Fruit fly (Drosophila melanogaster): Measurements from ENCODE around the gene CG9701.

The CG9701 gene

DNA sequence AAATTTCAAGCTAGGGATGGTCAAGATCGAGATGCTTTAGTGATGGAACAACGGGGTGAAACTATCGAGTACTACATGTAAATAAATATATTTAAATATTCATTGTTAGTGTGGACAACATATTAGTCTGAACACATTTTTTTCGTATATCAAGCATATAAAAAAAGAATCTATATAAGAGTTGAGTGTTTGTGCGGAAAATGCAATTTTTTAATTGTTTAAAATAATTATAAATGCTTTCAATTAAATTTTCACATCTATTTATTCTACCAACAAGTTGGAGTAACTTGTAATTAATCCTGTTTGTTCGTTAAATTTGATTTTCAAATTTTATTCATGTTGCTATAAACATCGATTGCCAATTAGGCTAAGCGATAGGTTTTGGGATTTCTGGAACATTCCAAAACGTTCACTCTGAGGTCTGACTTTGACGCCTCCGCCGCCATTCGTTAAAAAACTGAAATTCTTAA lies 46.4 kb downstream of the CG9701 start, which contains the start of the genes mus302 and CG9705 (continued):
- TF ChIP-seq tap (tag; optimal IDR thresholded peaks at IDR 0.05) = peak; percentile 1
- TF ChIP-seq dati (GFP tag; IDR thresholded peaks at IDR 0.05) = no peak
- TF ChIP-seq CG33213 (GFP tag; optimal IDR thresholded peaks at IDR 0.05) = no peak
- TF ChIP-seq tx (GFP tag; optimal IDR thresholded peaks at IDR 0.05) = no peak
- no peak for TF ChIP-seq CG30431 (GFP tag; optimal IDR thresholded peaks at IDR 0.05)
- TF ChIP-seq MESR4 (GFP tag; optimal IDR thresholded peaks at IDR 0.05) = no peak
- TF ChIP-seq CG6791 (GFP tag; IDR thresholded peaks at IDR 0.05; ENCODE audit: partially characterized antibody) = no peak; the same call in 2 of the 3 replicates
- TF ChIP-seq CG4707 (GFP tag; optimal IDR thresholded peaks at IDR 0.05) = no peak
- TF ChIP-seq Atf-2 (GFP tag; optimal IDR thresholded peaks at IDR 0.05) = no peak
- TF ChIP-seq CG18011 (GFP tag; optimal IDR thresholded peaks at IDR 0.05) = no peak
- TF ChIP-seq sr (GFP tag; IDR thresholded peaks at IDR 0.05) = no peak
- TF ChIP-seq CG13894 (tag; optimal IDR thresholded peaks at IDR 0.05) = no peak
- no peak for TF ChIP-seq eyg (GFP tag; optimal IDR thresholded peaks at IDR 0.05)
- no peak for TF ChIP-seq gro (GFP tag; optimal IDR thresholded peaks at IDR 0.05)
- peak; percentile 51 for TF ChIP-seq CG18262 (tag; optimal IDR thresholded peaks at IDR 0.05)
- peak; percentile 66 for TF ChIP-seq unc-4 (GFP tag; IDR thresholded peaks at IDR 0.05; ENCODE audit: partially characterized antibody)
- TF ChIP-seq Gug (GFP tag; IDR thresholded peaks at IDR 0.05) = no peak
- TF ChIP-seq ara (GFP tag; IDR thresholded peaks at IDR 0.05) = peak; percentile 21; the same call in 1 of the 2 replicates
- no peak for TF ChIP-seq CG2202 (tag; optimal IDR thresholded peaks at IDR 0.05)
- TF ChIP-seq CG8089 (GFP tag; optimal IDR thresholded peaks at IDR 0.05) = no peak
- TF ChIP-seq CG32772 (GFP tag; IDR thresholded peaks at IDR 0.05) = peak; percentile 57; the same call in 1 of the 2 replicates
- no peak for TF ChIP-seq BtbVII (GFP tag; optimal IDR thresholded peaks at IDR 0.05)
- peak; percentile 59 for TF ChIP-seq tgo (GFP tag; IDR thresholded peaks at IDR 0.05)
- TF ChIP-seq Opbp (GFP tag; IDR thresholded peaks at IDR 0.05; ENCODE audit: partially characterized antibody) = peak; percentile 7; the same call in 2 of the 3 replicates
- TF ChIP-seq CG30020 (tag; optimal IDR thresholded peaks at IDR 0.05) = peak; percentile 86
- no peak for TF ChIP-seq CG5180 (GFP tag; optimal IDR thresholded peaks at IDR 0.05)
- TF ChIP-seq seq (GFP tag; IDR thresholded peaks at IDR 0.05) = no peak
- peak; percentile 54 for TF ChIP-seq sug (tag; optimal IDR thresholded peaks at IDR 0.05)
- no peak for TF ChIP-seq so (GFP tag; IDR thresholded peaks at IDR 0.05)
- peak; percentile 44 for TF ChIP-seq Meics (GFP tag; optimal IDR thresholded peaks at IDR 0.05)
- TF ChIP-seq Doc3 (GFP tag; IDR thresholded peaks at IDR 0.05; ENCODE audit: partially characterized antibody) = peak; percentile 69; the same call in 1 of the 3 replicates
- peak; percentile 60 for TF ChIP-seq zen (tag; optimal IDR thresholded peaks at IDR 0.05)
- TF ChIP-seq CG18619 (GFP tag; optimal IDR thresholded peaks at IDR 0.05) = peak; percentile 17
- no peak for TF ChIP-seq sima (GFP tag; optimal IDR thresholded peaks at IDR 0.05)
- no peak for TF ChIP-seq tup (GFP tag; optimal IDR thresholded peaks at IDR 0.05)
- TF ChIP-seq onecut (GFP tag; IDR thresholded peaks at IDR 0.05) = no peak
- TF ChIP-seq CG2889 (GFP tag; IDR thresholded peaks at IDR 0.05) = 0 out of 3 replicates have a peak, but pooled peaks have one; percentile 25
- TF ChIP-seq CG17912 (GFP tag; optimal IDR thresholded peaks at IDR 0.05) = no peak
- TF ChIP-seq CG4820 (GFP tag; optimal IDR thresholded peaks at IDR 0.05) = peak; percentile 8
- no peak for TF ChIP-seq CrebB (tag; optimal IDR thresholded peaks at IDR 0.05)

DNA sequence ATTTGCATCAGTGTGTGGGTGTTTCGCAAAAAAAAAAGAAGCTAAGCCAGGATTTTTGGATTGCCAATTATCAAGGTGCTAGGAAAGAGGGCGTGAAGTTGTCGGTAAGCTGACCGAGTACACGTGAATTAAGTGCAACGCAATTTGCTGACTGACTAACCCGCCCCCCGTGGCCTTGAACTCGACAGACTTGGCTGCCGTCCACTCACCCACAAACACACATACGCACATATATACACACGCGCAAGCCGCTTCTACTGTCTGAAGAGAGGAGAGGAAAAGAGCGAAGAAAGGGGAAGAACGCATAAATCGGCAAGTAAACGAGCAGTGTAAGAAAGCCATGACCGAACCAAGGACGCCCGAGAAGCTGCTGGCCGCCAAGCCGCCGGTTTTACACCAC lies 47.0 kb downstream of the CG9701 start:
- TF ChIP-seq CG34422 (GFP tag; IDR thresholded peaks at IDR 0.05) (0 out of 3 replicates have a peak, but pooled peaks have one; percentile 54), crol (GFP tag; IDR thresholded peaks at IDR 0.05) (peak; percentile 60), stc (GFP tag; IDR thresholded peaks at IDR 0.05) (0 out of 2 replicates have a peak, but pooled peaks have one; percentile 8), nerfin-1 (tag; optimal IDR thresholded peaks at IDR 0.05) (peak; percentile 69), ftz-f1 (GFP tag; optimal IDR thresholded peaks at IDR 0.05) (peak; percentile 54), CG7963 (GFP tag; IDR thresholded peaks at IDR 0.05; ENCODE audit: partially characterized antibody) (0 out of 3 replicates have a peak, but pooled peaks have one; percentile 2), cg (GFP tag; optimal IDR thresholded peaks at IDR 0.05) (peak; percentile 60), pum (GFP tag; optimal IDR thresholded peaks at IDR 0.05) (no peak), pnt (GFP tag; optimal IDR thresholded peaks at IDR 0.05) (no peak), Hr3 (GFP tag; optimal IDR thresholded peaks at IDR 0.05) (no peak), Hr78 (GFP tag; optimal IDR thresholded peaks at IDR 0.05) (peak in 1 of 2 experiments; percentile 52), CG17912 (GFP tag; optimal IDR thresholded peaks at IDR 0.05) (no peak), slbo (GFP tag; IDR thresholded peaks at IDR 0.05) (no peak)
